Fruit fly (Drosophila melanogaster): ENCODE measurements around the gene Sol1.

Gene Sol1

DNA sequence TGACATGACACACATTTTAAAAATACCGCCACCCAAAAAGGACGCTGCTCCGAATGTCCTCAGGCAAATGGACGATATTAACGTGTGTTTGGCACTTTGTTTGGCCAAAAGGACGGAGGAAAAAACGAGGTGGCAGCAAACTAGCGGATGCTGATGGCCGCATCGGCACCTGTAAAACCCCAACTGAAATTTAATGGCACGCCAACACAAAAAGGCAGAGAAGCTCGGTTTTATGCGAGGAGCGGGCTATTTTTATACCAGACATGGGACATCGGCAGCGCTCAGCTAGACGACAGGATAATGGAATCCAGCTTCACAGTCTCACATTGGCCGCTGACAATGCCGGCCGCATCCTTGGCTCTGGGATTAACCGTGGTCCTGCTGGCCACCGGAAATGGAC, at the start of gene Sol1:
Gene Sol1, plus strand, starts transcription at position 301 of the 400 bp plus-strand sequence.
- TF ChIP-seq Pif1A (GFP tag; optimal IDR thresholded peaks at IDR 0.05) (no peak), D1 (tag; optimal IDR thresholded peaks at IDR 0.05) (no peak), fd96Ca (GFP tag; IDR thresholded peaks at IDR 0.05) (no peak), CG15710 (tag; optimal IDR thresholded peaks at IDR 0.05) (no peak), CG9948 (tag; optimal IDR thresholded peaks at IDR 0.05) (no peak), CG8159 (tag; optimal IDR thresholded peaks at IDR 0.05) (no peak)

dm6 chr3R:12341374-12341773, 44.7 kb upstream of the Sol1 start, which contains the start of gene Sgsf:
Gene Sgsf (plus strand): TSS chr3R:12341674.
- TF ChIP-seq CG13204 (GFP tag; optimal IDR thresholded peaks at IDR 0.05) (no peak), Pif1A (GFP tag; optimal IDR thresholded peaks at IDR 0.05) (no peak), CG12605 (GFP tag; IDR thresholded peaks at IDR 0.05) (no peak), EcR (GFP tag; optimal IDR thresholded peaks at IDR 0.05) (no peak), CG14655 (GFP tag; optimal IDR thresholded peaks at IDR 0.05) (no peak), CG32121 (GFP tag; IDR thresholded peaks at IDR 0.05) (no peak), D1 (tag; optimal IDR thresholded peaks at IDR 0.05) (no peak)

DNA sequence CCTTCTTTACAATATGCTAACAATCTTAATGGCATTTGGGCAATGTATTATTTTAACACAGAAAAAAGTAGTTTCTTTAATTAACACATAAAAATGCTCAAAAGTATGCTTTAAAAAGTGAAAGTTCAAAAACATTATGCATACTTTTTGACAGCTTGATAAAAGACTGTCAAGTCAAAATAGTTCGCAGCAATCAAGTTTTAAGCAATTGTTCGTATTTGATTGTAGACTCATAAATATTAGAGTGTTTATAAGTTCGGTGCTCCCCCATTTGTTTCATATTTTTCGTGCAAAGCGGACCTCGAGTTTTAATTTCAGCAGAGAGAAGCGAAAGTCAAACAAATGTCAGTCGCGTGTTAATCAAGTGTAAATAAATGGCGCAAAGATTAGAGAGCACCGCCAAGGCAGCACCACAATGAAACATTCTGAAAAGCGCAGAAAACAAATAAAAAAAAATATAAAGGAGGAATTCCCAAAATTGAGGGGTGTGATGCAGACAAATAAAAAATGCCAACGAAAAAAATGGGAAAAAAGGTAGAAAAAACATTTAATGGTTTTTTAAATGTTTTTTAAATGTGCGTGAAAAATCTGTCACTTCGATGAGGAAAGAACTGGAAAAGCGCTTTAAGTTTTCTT, 41.0 kb upstream of the Sol1 start:
- TF ChIP-seq Snoo (tag; optimal IDR thresholded peaks at IDR 0.05) (no peak), rn (GFP tag; IDR thresholded peaks at IDR 0.05) (no peak), CG15710 (tag; optimal IDR thresholded peaks at IDR 0.05) (no peak), D1 (tag; optimal IDR thresholded peaks at IDR 0.05) (no peak), Ets98B (GFP tag; IDR thresholded peaks at IDR 0.05) (no peak), CG8159 (tag; optimal IDR thresholded peaks at IDR 0.05) (no peak), CG8301 (tag; optimal IDR thresholded peaks at IDR 0.05) (no peak)

DNA sequence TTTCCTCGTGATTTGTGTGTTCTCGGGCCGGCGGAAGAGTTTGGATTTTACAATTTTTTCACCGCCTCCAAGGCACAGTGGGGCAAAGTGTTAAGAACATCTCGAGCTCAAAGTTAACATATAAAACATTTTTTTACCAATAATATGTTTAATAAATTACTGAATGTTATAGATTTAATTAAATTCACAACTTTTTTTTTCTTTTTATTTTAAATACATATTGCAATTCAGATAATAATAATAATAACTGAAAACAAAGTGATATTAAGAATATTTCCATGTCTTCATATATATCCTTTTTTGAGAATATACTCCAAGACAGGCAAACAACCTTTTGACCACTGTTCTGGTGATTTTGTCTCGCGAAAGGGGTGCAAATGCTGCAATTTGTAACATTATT, 40.1 kb upstream of the Sol1 start:
- TF ChIP-seq CG8159 (tag; optimal IDR thresholded peaks at IDR 0.05) (peak; percentile 15), rn (GFP tag; IDR thresholded peaks at IDR 0.05) (no peak), CG14655 (GFP tag; optimal IDR thresholded peaks at IDR 0.05) (no peak)

- TF ChIP-seq gl (tag; optimal IDR thresholded peaks at IDR 0.05) (no peak), rn (GFP tag; IDR thresholded peaks at IDR 0.05) (no peak), CG10348 (GFP tag; IDR thresholded peaks at IDR 0.05) (no peak), Ets98B (GFP tag; IDR thresholded peaks at IDR 0.05) (no peak), CG15710 (tag; optimal IDR thresholded peaks at IDR 0.05) (no peak), CG8301 (tag; optimal IDR thresholded peaks at IDR 0.05) (no peak), EcR (GFP tag; optimal IDR thresholded peaks at IDR 0.05) (no peak), CG13204 (GFP tag; optimal IDR thresholded peaks at IDR 0.05) (no peak), Pif1B (GFP tag; optimal IDR thresholded peaks at IDR 0.05) (no peak), Pif1A (GFP tag; optimal IDR thresholded peaks at IDR 0.05) (no peak), CG8159 (tag; optimal IDR thresholded peaks at IDR 0.05) (no peak), Snoo (tag; optimal IDR thresholded peaks at IDR 0.05) (no peak), CG4496 (GFP tag; IDR thresholded peaks at IDR 0.05) (no peak), CG12605 (GFP tag; IDR thresholded peaks at IDR 0.05) (no peak)
Measured at dm6 chr3R:12347659-12348058, 38.4 kb upstream of the Sol1 start.

- no peak for TF ChIP-seq CG13204 (GFP tag; optimal IDR thresholded peaks at IDR 0.05)
- peak; percentile 55 for TF ChIP-seq D1 (tag; optimal IDR thresholded peaks at IDR 0.05)
- TF ChIP-seq CG14655 (GFP tag; optimal IDR thresholded peaks at IDR 0.05): no peak
- TF ChIP-seq rn (GFP tag; IDR thresholded peaks at IDR 0.05): no peak
- no peak for TF ChIP-seq CG8301 (tag; optimal IDR thresholded peaks at IDR 0.05)
- TF ChIP-seq CG4496 (GFP tag; IDR thresholded peaks at IDR 0.05): peak; percentile 35; the same call in 1 of the 3 replicates
- no peak for TF ChIP-seq CG34367 (tag; optimal IDR thresholded peaks at IDR 0.05)
- no peak for TF ChIP-seq Pif1B (GFP tag; optimal IDR thresholded peaks at IDR 0.05)
- no peak for TF ChIP-seq CG10348 (GFP tag; IDR thresholded peaks at IDR 0.05)
- no peak for TF ChIP-seq Pif1A (GFP tag; optimal IDR thresholded peaks at IDR 0.05)
- TF ChIP-seq CG17806 (tag; optimal IDR thresholded peaks at IDR 0.05): peak; percentile 5
- no peak for TF ChIP-seq CG8159 (tag; optimal IDR thresholded peaks at IDR 0.05)
- TF ChIP-seq CG15710 (tag; optimal IDR thresholded peaks at IDR 0.05): no peak
- TF ChIP-seq EcR (GFP tag; optimal IDR thresholded peaks at IDR 0.05): no peak
- TF ChIP-seq CG32121 (GFP tag; IDR thresholded peaks at IDR 0.05): no peak
- no peak for TF ChIP-seq CG9948 (tag; optimal IDR thresholded peaks at IDR 0.05)
- TF ChIP-seq Ets98B (GFP tag; IDR thresholded peaks at IDR 0.05): no peak; the same call in 1 of the 2 replicates
- TF ChIP-seq gl (tag; optimal IDR thresholded peaks at IDR 0.05): no peak
- TF ChIP-seq Snoo (tag; optimal IDR thresholded peaks at IDR 0.05): no peak
- TF ChIP-seq fd96Ca (GFP tag; IDR thresholded peaks at IDR 0.05): no peak
- no peak for TF ChIP-seq CG12605 (GFP tag; IDR thresholded peaks at IDR 0.05)
Measured at dm6 chr3R:12350497-12350896, 35.6 kb upstream of the Sol1 start, which contains the start of gene CG10038. Gene CG10038 (minus strand): TSS chr3R:12350644.

dm6 chr3R:12352003-12352402, 34.0 kb upstream of the Sol1 start, which contains the start of gene CG10041:
Gene CG10041 (minus strand): TSS chr3R:12352103.
- no peak for TF ChIP-seq CG34367 (tag; optimal IDR thresholded peaks at IDR 0.05)
- TF ChIP-seq Pif1A (GFP tag; optimal IDR thresholded peaks at IDR 0.05): no peak
- no peak for TF ChIP-seq Snoo (tag; optimal IDR thresholded peaks at IDR 0.05)
- TF ChIP-seq fd96Ca (GFP tag; IDR thresholded peaks at IDR 0.05): no peak
- no peak for TF ChIP-seq CG13204 (GFP tag; optimal IDR thresholded peaks at IDR 0.05)
- no peak for TF ChIP-seq CG8301 (tag; optimal IDR thresholded peaks at IDR 0.05)
- no peak for TF ChIP-seq rn (GFP tag; IDR thresholded peaks at IDR 0.05)
- no peak for TF ChIP-seq CG14655 (GFP tag; optimal IDR thresholded peaks at IDR 0.05)
- no peak for TF ChIP-seq CG12605 (GFP tag; IDR thresholded peaks at IDR 0.05)
- no peak for TF ChIP-seq D1 (tag; optimal IDR thresholded peaks at IDR 0.05)
- TF ChIP-seq Pif1B (GFP tag; optimal IDR thresholded peaks at IDR 0.05): no peak
- TF ChIP-seq CG10348 (GFP tag; IDR thresholded peaks at IDR 0.05): no peak
- no peak for TF ChIP-seq CG17806 (tag; optimal IDR thresholded peaks at IDR 0.05)
- TF ChIP-seq CG15710 (tag; optimal IDR thresholded peaks at IDR 0.05): no peak
- no peak for TF ChIP-seq CG9948 (tag; optimal IDR thresholded peaks at IDR 0.05)
- TF ChIP-seq EcR (GFP tag; optimal IDR thresholded peaks at IDR 0.05): no peak
